Worm (Caenorhabditis elegans) whole organism, L2 larva: Measurements from ENCODE around the gene clec-7.

Source experiments
- ama-1 ChIP-seq: fragments of 150-350 bp; optimal IDR thresholded peaks from 2 replicates; lab custom pipeline; 2018; ENCODE audit warnings: inconsistent platforms
- ceh-82 ChIP-seq: fragments of 150-350 bp; optimal IDR thresholded peaks from 2 replicates; lab custom pipeline; 2014; ENCODE audit warnings: missing biosample characterization, missing genetic modification characterization
- egl-27 ChIP-seq: sonication (generic microtip); optimal IDR thresholded peaks from 3 replicates; lab custom pipeline; 2017; ENCODE audit warnings: missing biosample characterization, missing genetic modification reagents, missing genetic modification characterization
- gmeb-1 ChIP-seq: fragments of 150-350 bp; optimal IDR thresholded peaks from 2 replicates; lab custom pipeline; 2014; ENCODE audit warnings: missing biosample characterization, missing genetic modification characterization
- lin-13 ChIP-seq: fragments of 150-350 bp; optimal IDR thresholded peaks from 2 replicates; lab custom pipeline; 2014; ENCODE audit warnings: missing biosample characterization, missing genetic modification reagents, missing genetic modification characterization
- nhr-12 ChIP-seq: fragments of 150-350 bp; optimal IDR thresholded peaks from 2 replicates; lab custom pipeline; 2014; ENCODE audit warnings: missing biosample characterization, missing genetic modification characterization
- nhr-23 ChIP-seq: fragments of 150-350 bp; optimal IDR thresholded peaks from 2 replicates; lab custom pipeline; 2014; ENCODE audit warnings: missing biosample characterization, missing genetic modification reagents, missing genetic modification characterization
- nhr-237 ChIP-seq: fragments of 150-350 bp; optimal IDR thresholded peaks from 2 replicates; lab custom pipeline; 2014; ENCODE audit warnings: missing biosample characterization, missing genetic modification characterization
- nhr-25 ChIP-seq: fragments of 150-350 bp; sonication (generic microtip); optimal IDR thresholded peaks from 3 replicates; lab custom pipeline; 2014; ENCODE audit warnings: missing biosample characterization, missing genetic modification characterization
- nhr-77 ChIP-seq: fragments of 150-350 bp; optimal IDR thresholded peaks from 2 replicates; lab custom pipeline; 2014; ENCODE audit warnings: missing biosample characterization, missing genetic modification characterization
- sma-3 ChIP-seq: sonication (generic microtip); optimal IDR thresholded peaks from 2 replicates; lab custom pipeline; 2016; ENCODE audit warnings: missing genetic modification reagents, missing genetic modification characterization, missing compliant biosample characterization
- snpc-4 ChIP-seq: fragments of 150-350 bp; optimal IDR thresholded peaks from 2 replicates; lab custom pipeline; 2014; ENCODE audit warnings: missing biosample characterization, missing genetic modification characterization
- ztf-11 ChIP-seq: sonication (generic microtip); optimal IDR thresholded peaks from 2 replicates; lab custom pipeline; 2017; ENCODE audit warnings: missing biosample characterization, missing genetic modification characterization

DNA sequence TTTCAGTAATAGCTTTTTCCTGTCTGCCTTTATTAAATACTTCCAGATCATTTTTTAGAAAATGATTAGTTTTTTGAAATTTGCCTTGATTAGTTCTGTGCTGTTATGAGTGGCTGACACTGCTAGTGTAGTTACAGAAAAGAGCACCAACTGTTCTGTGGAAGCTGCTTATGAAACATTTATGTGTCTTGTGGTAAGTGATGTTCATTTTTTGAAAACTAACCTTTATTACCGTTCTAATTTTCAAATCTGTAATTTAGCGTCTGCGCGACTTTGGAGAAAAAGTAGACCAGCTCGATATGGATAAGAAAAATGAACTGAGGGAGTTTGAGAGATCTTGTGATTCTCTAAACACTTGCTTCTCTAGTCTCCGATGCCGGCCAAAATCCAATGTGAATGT lies 41.4 kb downstream of the clec-7 start, which contains the start of gene srj-14:
- no peak for TF ChIP-seq gmeb-1 (tag; lab: Kevin White, UChicago)
- no peak for TF ChIP-seq sma-3 (GFP tag; lab: Kevin White, UChicago)
- no peak for TF ChIP-seq ceh-82 (tag; lab: Kevin White, UChicago)
- no peak for TF ChIP-seq nhr-12 (tag; lab: Kevin White, UChicago)
- TF ChIP-seq nhr-23 (tag; lab: Kevin White, UChicago), result no peak
- no peak for TF ChIP-seq lin-13 (GFP tag; lab: Kevin White, UChicago)
- no peak for TF ChIP-seq nhr-237 (tag; lab: Kevin White, UChicago)
- no peak for TF ChIP-seq snpc-4 (tag; lab: Kevin White, UChicago)
- TF ChIP-seq nhr-77, result no peak
- no peak for TF ChIP-seq ztf-11 (tag; lab: Kevin White, UChicago)
- no peak for TF ChIP-seq nhr-25 (tag; lab: Kevin White, UChicago)
- no peak for TF ChIP-seq ama-1 (lab: Kevin White, UChicago)
- no peak for TF ChIP-seq egl-27 (tag; lab: Kevin White, UChicago)
